Fruit fly (Drosophila melanogaster): ENCODE measurements around the gene CG5885.

The CG5885 gene

dm6 chr2L:9894871-9895364 is 23.2 kb downstream of the CG5885 start, which contains the start of gene Bka (continued):
- TF ChIP-seq tup (GFP tag; optimal IDR thresholded peaks at IDR 0.05) (peak; percentile 13), CG4854 (GFP tag; optimal IDR thresholded peaks at IDR 0.05) (peak; percentile 29), crp (GFP tag; optimal IDR thresholded peaks at IDR 0.05) (peak; percentile 63 to 94), Hsf (GFP tag; optimal IDR thresholded peaks at IDR 0.05) (peak; percentile 17), Vsx1 (GFP tag; optimal IDR thresholded peaks at IDR 0.05) (peak; percentile 72), CG1647 (GFP tag; optimal IDR thresholded peaks at IDR 0.05) (no peak), Elba2 (GFP tag; optimal IDR thresholded peaks at IDR 0.05) (no peak), CG14014 (GFP tag; IDR thresholded peaks at IDR 0.05) (no peak), Atf6 (GFP tag; IDR thresholded peaks at IDR 0.05) (peak; percentile 33; the same call in 1 of the 2 replicates), CG18599 (GFP tag; optimal IDR thresholded peaks at IDR 0.05) (peak; percentile 63), Jarid2 (GFP tag; optimal IDR thresholded peaks at IDR 0.05) (peak; percentile 53), CG17829 (tag; optimal IDR thresholded peaks at IDR 0.05) (peak; percentile 73), emc (GFP tag; optimal IDR thresholded peaks at IDR 0.05) (no peak), Atf-2 (GFP tag; optimal IDR thresholded peaks at IDR 0.05) (no peak), CG10274 (GFP tag; optimal IDR thresholded peaks at IDR 0.05) (peak; percentile 22), chinmo (GFP tag; IDR thresholded peaks at IDR 0.05; ENCODE audit: partially characterized antibody) (peak; percentile 96; the same call in 3 of the 4 replicates), slou (GFP tag; optimal IDR thresholded peaks at IDR 0.05) (no peak), CG6254 (GFP tag; optimal IDR thresholded peaks at IDR 0.05) (peak; percentile 63), pros (GFP tag; optimal IDR thresholded peaks at IDR 0.05) (peak; percentile 6), CG1832 (GFP tag; optimal IDR thresholded peaks at IDR 0.05) (no peak), CG3163 (GFP tag; optimal IDR thresholded peaks at IDR 0.05) (peak; percentile 2), CG12942 (GFP tag; optimal IDR thresholded peaks at IDR 0.05) (no peak), CG16813 (GFP tag; IDR thresholded peaks at IDR 0.05; ENCODE audit: partially characterized antibody) (peak; percentile 99), nom (GFP tag; optimal IDR thresholded peaks at IDR 0.05) (peak; percentile 53), CG12104 (GFP tag; optimal IDR thresholded peaks at IDR 0.05) (no peak), CG7839 (tag; optimal IDR thresholded peaks at IDR 0.05) (peak; percentile 51), H15 (GFP tag; IDR thresholded peaks at IDR 0.05) (no peak), Bdp1 (GFP tag; optimal IDR thresholded peaks at IDR 0.05) (no peak), CG11723 (GFP tag; optimal IDR thresholded peaks at IDR 0.05) (no peak), croc (GFP tag; conservative IDR thresholded peaks at IDR 0.05) (no peak), CG14710 (tag; optimal IDR thresholded peaks at IDR 0.05) (peak; percentile 91), CG11085 (GFP tag; IDR thresholded peaks at IDR 0.05) (no peak), dan (GFP tag; IDR thresholded peaks at IDR 0.05) (no peak), GATAe (GFP tag; conservative IDR thresholded peaks at IDR 0.05) (no peak), Adf1 (GFP tag; IDR thresholded peaks at IDR 0.05) (peak; percentile 10; the same call in 1 of the 2 replicates), cad (GFP tag; optimal IDR thresholded peaks at IDR 0.05) (no peak), CG7372 (GFP tag; IDR thresholded peaks at IDR 0.05) (no peak), CG1602 (GFP tag; optimal IDR thresholded peaks at IDR 0.05) (no peak), CG31365 (tag; optimal IDR thresholded peaks at IDR 0.05) (no peak), CG10209 (GFP tag; optimal IDR thresholded peaks at IDR 0.05) (peak; percentile 24), CrebB (tag; optimal IDR thresholded peaks at IDR 0.05) (peak; percentile 79), sens (GFP tag) (peak; percentile 79), CG3847 (GFP tag; IDR thresholded peaks at IDR 0.05) (no peak; the same call in 1 of the 2 replicates), CG17568 (GFP tag; optimal IDR thresholded peaks at IDR 0.05) (peak; percentile 78), peb (GFP tag; IDR thresholded peaks at IDR 0.05) (no peak), CG10462 (GFP tag; optimal IDR thresholded peaks at IDR 0.05) (no peak), sd (tag; optimal IDR thresholded peaks at IDR 0.05) (peak; percentile 88), salm (tag; optimal IDR thresholded peaks at IDR 0.05) (no peak), CG3995 (GFP tag; optimal IDR thresholded peaks at IDR 0.05) (peak; percentile 67), CG4328 (GFP tag; optimal IDR thresholded peaks at IDR 0.05) (peak; percentile 40), crc (GFP tag; optimal IDR thresholded peaks at IDR 0.05) (no peak)
